Fruit fly (Drosophila melanogaster) whole organism, pupa: ENCODE measurements around the gene CG14113.

ENCODE experiments used
- CG12605 ChIP-seq: fragments of 200-800 bp; sonication (Bioruptor generic); IDR thresholded peaks from 2 replicates; pipeline ENCODE4 v1.3.6; 2022; ENCODE audit warnings: missing biosample characterization, missing genetic modification characterization
- CG32121 ChIP-seq: fragments of 200-800 bp; sonication (Bioruptor generic); IDR thresholded peaks from 2 replicates; pipeline ENCODE4 v1.3.6; 2022; ENCODE audit warnings: missing biosample characterization, missing genetic modification characterization
- CG34367 ChIP-seq: fragments of 200-800 bp; sonication (Bioruptor generic); optimal IDR thresholded peaks from 2 replicates; lab custom pipeline; 2018; ENCODE audit warnings: missing biosample characterization, mild to moderate bottlenecking, missing genetic modification characterization
- CG8159 ChIP-seq: fragments of 200-800 bp; sonication (Bioruptor generic); optimal IDR thresholded peaks from 3 replicates; lab custom pipeline; 2018; ENCODE audit warnings: missing biosample characterization, mild to moderate bottlenecking, missing genetic modification characterization, moderate library complexity
- Pif1A ChIP-seq: fragments of 200-800 bp; sonication (Bioruptor generic); optimal IDR thresholded peaks from 3 replicates; lab custom pipeline; 2016; ENCODE audit warnings: missing biosample characterization, missing genetic modification characterization
- Snoo ChIP-seq: fragments of 200-800 bp; sonication (Bioruptor generic); optimal IDR thresholded peaks from 3 replicates; lab custom pipeline; 2017; ENCODE audit warnings: missing biosample characterization, mild to moderate bottlenecking, missing genetic modification characterization, inconsistent platforms

DNA sequence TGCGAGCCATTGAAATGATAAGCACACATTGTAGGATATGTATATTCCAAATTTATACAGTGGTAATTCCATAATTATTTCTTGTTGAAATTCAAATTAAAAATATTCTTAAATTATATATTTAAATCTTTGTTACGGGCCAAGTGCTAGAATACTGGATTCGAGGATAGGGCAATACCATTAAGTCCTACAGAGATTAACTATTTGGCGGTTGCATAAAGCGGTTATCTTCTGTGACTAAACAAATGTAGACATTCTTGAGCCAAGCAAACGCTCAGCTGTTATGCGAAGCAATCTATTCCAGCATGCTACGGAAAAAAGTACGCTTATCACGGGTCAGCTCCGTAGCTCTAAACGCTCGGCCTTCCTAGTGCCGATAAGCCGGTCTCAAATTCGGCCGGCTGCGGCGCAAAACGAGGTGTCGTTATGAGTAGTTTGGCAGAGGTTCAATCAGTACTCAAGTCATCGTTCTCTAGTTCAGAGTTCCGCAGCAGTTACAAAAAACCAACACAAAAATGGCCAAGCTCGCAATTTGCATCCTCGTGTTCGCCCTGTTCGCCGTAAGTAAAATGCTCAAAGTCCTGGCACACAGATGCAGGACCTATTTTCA lies 27.3 kb downstream of the CG14113 start, which contains the start of gene Nplp2:
- TF ChIP-seq CG34367 (tag; lab: Kevin White, UChicago) (no peak), Snoo (tag; lab: Kevin White, UChicago) (no peak), Pif1A (GFP tag; lab: Kevin White, UChicago) (no peak), CG32121 (no peak), CG12605 (no peak), CG8159 (tag; lab: Kevin White, UChicago) (no peak)
